Worm (Caenorhabditis elegans) whole organism, L4 larva: ENCODE results near the gene Y75B8A.19.

Source experiments
- fos-1 ChIP-seq: fragments of 150-350 bp; optimal IDR thresholded peaks from 2 replicates; lab custom pipeline; 2014; ENCODE audit warnings: missing biosample characterization, missing genetic modification characterization
- mep-1 ChIP-seq: fragments of 150-350 bp; sonication (generic microtip); optimal IDR thresholded peaks from 3 replicates; lab custom pipeline; 2014; ENCODE audit warnings: missing biosample characterization, missing genetic modification characterization
- nhr-111 ChIP-seq: fragments of 200-800 bp; sonication (Bioruptor generic); optimal IDR thresholded peaks from 2 replicates; lab custom pipeline; 2018; ENCODE audit warnings: mild to moderate bottlenecking, missing genetic modification characterization, missing compliant biosample characterization
- snpc-4 ChIP-seq: fragments of 150-350 bp; optimal IDR thresholded peaks from 2 replicates; lab custom pipeline; 2014; ENCODE audit warnings: missing biosample characterization, missing genetic modification characterization
- ztf-11 ChIP-seq: fragments of 150-350 bp; optimal IDR thresholded peaks from 2 replicates; lab custom pipeline; 2014; ENCODE audit warnings: missing biosample characterization, missing genetic modification characterization

- TF ChIP-seq ztf-11 (tag; lab: Kevin White, UChicago) (no peak), mep-1 (tag; lab: Kevin White, UChicago) (no peak), nhr-111 (GFP tag; lab: Kevin White, UChicago) (no peak), fos-1 (tag; lab: Kevin White, UChicago) (no peak), snpc-4 (tag; lab: Kevin White, UChicago) (no peak)
Observed at ce11 chrIII:12278766-12279165, 52.3 kb downstream of the Y75B8A.19 start.
